Fruit fly (Drosophila melanogaster) whole organism, embryonic: ENCODE results near the gene orb.
A peak's percentile ranks its signal among the peaks of the same experiment; 100 is the strongest.

ENCODE experiments used
- BEAF-32 ChIP-seq: fragments of 200-800 bp; sonication (Bioruptor generic); optimal IDR thresholded peaks from 3 replicates; lab custom pipeline; 2017; ENCODE audit warnings: missing biosample characterization, missing genetic modification characterization, mild to moderate bottlenecking, moderate library complexity, missing genetic modification reagents
- CG10267 ChIP-seq: fragments of 200-800 bp; sonication (Bioruptor generic); optimal IDR thresholded peaks from 2 replicates; lab custom pipeline; 2018; ENCODE audit warnings: missing biosample characterization, mild to moderate bottlenecking, missing genetic modification characterization, moderate library complexity
- CG10543 ChIP-seq: fragments of 200-800 bp; sonication (Bioruptor generic); optimal IDR thresholded peaks from 3 replicates; lab custom pipeline; 2017; ENCODE audit warnings: missing biosample characterization, mild to moderate bottlenecking, missing genetic modification characterization, moderate library complexity
- CG11093 ChIP-seq: fragments of 200-800 bp; sonication (Bioruptor generic); IDR thresholded peaks from 3 replicates; pipeline ENCODE4 v1.3.6; 2022; ENCODE audit warnings: missing biosample characterization, missing genetic modification characterization
- CG11456 ChIP-seq: fragments of 200-800 bp; sonication (Bioruptor generic); IDR thresholded peaks from 3 replicates; pipeline ENCODE4 v1.3.6; 2022; ENCODE audit warnings: missing biosample characterization, missing genetic modification characterization
- CG11504 ChIP-seq: fragments of 200-800 bp; sonication (Bioruptor generic); optimal IDR thresholded peaks from 3 replicates; lab custom pipeline; 2019; ENCODE audit warnings: missing biosample characterization, mild to moderate bottlenecking, missing genetic modification characterization, moderate library complexity
- CG11560 ChIP-seq: fragments of 200-800 bp; sonication (Bioruptor generic); IDR thresholded peaks from 3 replicates; pipeline ENCODE4 v1.3.6; 2022; ENCODE audit warnings: missing biosample characterization, missing genetic modification characterization
- CG1233 ChIP-seq: fragments of 200-800 bp; sonication (Bioruptor generic); optimal IDR thresholded peaks from 4 replicates; lab custom pipeline; 2018; ENCODE audit warnings: missing biosample characterization, mild to moderate bottlenecking, missing genetic modification characterization
- CG12769 ChIP-seq: fragments of 200-800 bp; sonication (Bioruptor generic); optimal IDR thresholded peaks from 2 replicates; lab custom pipeline; 2019; ENCODE audit warnings: missing biosample characterization, mild to moderate bottlenecking, missing genetic modification characterization, moderate library complexity
- CG14710 ChIP-seq: fragments of 200-800 bp; sonication (Bioruptor generic); optimal IDR thresholded peaks from 3 replicates; lab custom pipeline; 2019; ENCODE audit warnings: missing biosample characterization, mild to moderate bottlenecking, missing genetic modification characterization, moderate library complexity
- CG15011 ChIP-seq: fragments of 200-800 bp; sonication (Bioruptor generic); optimal IDR thresholded peaks from 3 replicates; lab custom pipeline; 2018; ENCODE audit warnings: missing biosample characterization, mild to moderate bottlenecking, missing genetic modification characterization
- CG15479 ChIP-seq: fragments of 200-800 bp; sonication (Bioruptor generic); optimal IDR thresholded peaks from 3 replicates; lab custom pipeline; 2019; ENCODE audit warnings: missing biosample characterization, mild to moderate bottlenecking, missing genetic modification characterization, moderate library complexity
- CG15696 ChIP-seq: fragments of 200-800 bp; sonication (Bioruptor generic); optimal IDR thresholded peaks from 2 replicates; lab custom pipeline; 2019; ENCODE audit warnings: missing biosample characterization, mild to moderate bottlenecking, missing genetic modification characterization, moderate library complexity
- CG16779 ChIP-seq: fragments of 200-800 bp; sonication (Bioruptor generic); IDR thresholded peaks from 2 replicates; pipeline ENCODE4 v1.3.6; 2022; ENCODE audit warnings: missing biosample characterization, missing genetic modification characterization
- CG16813 ChIP-seq: fragments of 200-800 bp; sonication (Bioruptor generic); IDR thresholded peaks from 3 replicates; pipeline ENCODE4 v1.3.6; 2022; ENCODE audit warnings: missing biosample characterization, missing genetic modification characterization; ENCODE audit not compliant: partially characterized antibody
- CG17912 ChIP-seq: fragments of 200-800 bp; sonication (Bioruptor generic); optimal IDR thresholded peaks from 2 replicates; lab custom pipeline; 2018; ENCODE audit warnings: missing biosample characterization, mild to moderate bottlenecking, missing genetic modification characterization
- CG31365 ChIP-seq: fragments of 200-800 bp; sonication (Bioruptor generic); optimal IDR thresholded peaks from 2 replicates; lab custom pipeline; 2018; ENCODE audit warnings: missing biosample characterization, mild to moderate bottlenecking, missing genetic modification characterization
- CG43689 ChIP-seq: fragments of 200-800 bp; sonication (Bioruptor generic); IDR thresholded peaks from 2 replicates; pipeline ENCODE4 v1.3.6; 2022; ENCODE audit warnings: missing biosample characterization, missing genetic modification characterization
- CG4707 ChIP-seq: fragments of 200-800 bp; sonication (Bioruptor generic); optimal IDR thresholded peaks from 2 replicates; lab custom pipeline; 2018; ENCODE audit warnings: missing biosample characterization, mild to moderate bottlenecking, missing genetic modification characterization, moderate library complexity
- CG6813 ChIP-seq: fragments of 200-800 bp; sonication (Bioruptor generic); optimal IDR thresholded peaks from 2 replicates; lab custom pipeline; 2017; ENCODE audit warnings: missing biosample characterization, missing genetic modification characterization, mild to moderate bottlenecking, moderate library complexity, missing genetic modification reagents
- CG8290 ChIP-seq, 3 experiments: fragments of 200-800 bp; sonication (Bioruptor generic); optimal IDR thresholded peaks; 2 replicates each; lab custom pipeline; 2016 to 2019; ENCODE audit warnings: missing biosample characterization in 3 of 3, missing genetic modification characterization in 3 of 3, mild to moderate bottlenecking in 2 of 3, moderate library complexity in 1 of 3
- CG9876 ChIP-seq: fragments of 200-800 bp; sonication (Bioruptor generic); optimal IDR thresholded peaks from 2 replicates; lab custom pipeline; 2016; ENCODE audit warnings: missing biosample characterization, missing genetic modification characterization
- CG9932 ChIP-seq: fragments of 200-800 bp; sonication (Bioruptor generic); IDR thresholded peaks from 2 replicates; pipeline ENCODE4 v1.3.6; 2022; ENCODE audit warnings: missing biosample characterization, missing genetic modification characterization
- Dfd ChIP-seq, 2 experiments: fragments of >200 bp; optimal IDR thresholded peaks; 2 replicates each; lab custom pipeline; 2017; ENCODE audit warnings: missing biosample characterization in 2 of 2, missing genetic modification characterization in 2 of 2
- Dref ChIP-seq: fragments of 200-800 bp; sonication (Bioruptor generic); IDR thresholded peaks from 2 replicates; pipeline ENCODE4 v1.3.6; 2022; ENCODE audit warnings: missing biosample characterization, missing genetic modification characterization
- Ets65A ChIP-seq: fragments of 200-800 bp; sonication (Bioruptor generic); peaks from one replicate; lab custom pipeline; 2016; ENCODE audit warnings: missing biosample characterization, missing genetic modification characterization
- Fer1 ChIP-seq: fragments of 200-800 bp; sonication (Bioruptor generic); optimal IDR thresholded peaks from 2 replicates; lab custom pipeline; 2017; ENCODE audit warnings: missing biosample characterization, mild to moderate bottlenecking, missing genetic modification characterization
- Hand ChIP-seq: fragments of 200-800 bp; sonication (Bioruptor generic); optimal IDR thresholded peaks from 2 replicates; lab custom pipeline; 2017; ENCODE audit warnings: mild to moderate bottlenecking, missing biosample characterization, missing genetic modification reagents, missing genetic modification characterization
- Hr39 ChIP-seq: fragments of >200 bp; optimal IDR thresholded peaks from 2 replicates; lab custom pipeline; 2017
- Nf-YA ChIP-seq: fragments of 200-800 bp; sonication (Bioruptor generic); IDR thresholded peaks from 2 replicates; pipeline ENCODE4 v1.3.6; 2022; ENCODE audit warnings: missing biosample characterization, missing genetic modification characterization
- amos ChIP-seq: fragments of 200-800 bp; sonication (Bioruptor generic); IDR thresholded peaks from 2 replicates; pipeline ENCODE4 v1.3.6; 2022; ENCODE audit warnings: missing biosample characterization, missing genetic modification characterization; ENCODE audit not compliant: partially characterized antibody
- aop ChIP-seq: fragments of 200-800 bp; sonication (Bioruptor generic); IDR thresholded peaks from 2 replicates; pipeline ENCODE4 v1.3.6; 2022; ENCODE audit warnings: missing biosample characterization, missing genetic modification characterization
- br ChIP-seq: fragments of >200 bp; optimal IDR thresholded peaks from 2 replicates; lab custom pipeline; 2017
- cad ChIP-seq: fragments of >200 bp; optimal IDR thresholded peaks from 2 replicates; lab custom pipeline; 2017; ENCODE audit warnings: missing biosample characterization, missing genetic modification characterization
- cato ChIP-seq: fragments of 200-800 bp; sonication (Bioruptor generic); optimal IDR thresholded peaks from 2 replicates; lab custom pipeline; 2016; ENCODE audit warnings: missing biosample characterization, missing genetic modification characterization, borderline replicate concordance
- chn ChIP-seq: fragments of 200-800 bp; sonication (Bioruptor generic); optimal IDR thresholded peaks from 2 replicates; lab custom pipeline; 2016; ENCODE audit warnings: missing biosample characterization, missing genetic modification characterization
- ci ChIP-seq: fragments of 200-800 bp; sonication (Bioruptor generic); IDR thresholded peaks from 3 replicates; pipeline ENCODE4 v1.3.6; 2022; ENCODE audit warnings: missing biosample characterization, missing genetic modification characterization
- dmrt11E ChIP-seq: fragments of 200-800 bp; sonication (Bioruptor generic); optimal IDR thresholded peaks from 3 replicates; lab custom pipeline; 2018; ENCODE audit warnings: missing biosample characterization, mild to moderate bottlenecking, missing genetic modification characterization, moderate library complexity
- gsb ChIP-seq: fragments of 200-800 bp; sonication (Bioruptor generic); IDR thresholded peaks from 2 replicates; pipeline ENCODE4 v1.3.6; 2022; ENCODE audit warnings: missing biosample characterization, missing genetic modification characterization
- hbn ChIP-seq: fragments of 200-800 bp; sonication (Bioruptor generic); IDR thresholded peaks from 2 replicates; pipeline ENCODE4 v1.3.6; 2022; ENCODE audit warnings: missing biosample characterization, missing genetic modification characterization; ENCODE audit not compliant: partially characterized antibody
- mirr ChIP-seq: fragments of 200-800 bp; sonication (Bioruptor generic); optimal IDR thresholded peaks from 3 replicates; lab custom pipeline; 2018; ENCODE audit warnings: missing biosample characterization, mild to moderate bottlenecking, missing genetic modification characterization
- org-1 ChIP-seq: fragments of 200-800 bp; sonication (Bioruptor generic); optimal IDR thresholded peaks from 2 replicates; lab custom pipeline; 2017; ENCODE audit warnings: missing biosample characterization, missing genetic modification characterization
- pho ChIP-seq: fragments of 200-800 bp; sonication (Bioruptor generic); optimal IDR thresholded peaks from 2 replicates; lab custom pipeline; 2016; ENCODE audit warnings: missing biosample characterization, missing genetic modification characterization
- sens ChIP-seq: fragments of 200-800 bp; sonication (Bioruptor generic); peaks from one replicate; lab custom pipeline; 2016; ENCODE audit warnings: missing biosample characterization, missing genetic modification characterization
- sens-2 ChIP-seq: fragments of 200-800 bp; sonication (Bioruptor generic); IDR thresholded peaks from 2 replicates; pipeline ENCODE4 v1.3.6; 2022; ENCODE audit warnings: missing biosample characterization, missing genetic modification characterization
- sisA ChIP-seq: fragments of 200-800 bp; sonication (Bioruptor generic); IDR thresholded peaks from 2 replicates; pipeline ENCODE4 v1.3.6; 2022; ENCODE audit warnings: missing biosample characterization, missing genetic modification characterization
- slp2 ChIP-seq: fragments of 200-800 bp; sonication (Bioruptor generic); optimal IDR thresholded peaks from 2 replicates; lab custom pipeline; 2016; ENCODE audit warnings: missing biosample characterization, missing genetic modification characterization
- sob ChIP-seq: fragments of 200-800 bp; sonication (Bioruptor generic); IDR thresholded peaks from 2 replicates; pipeline ENCODE4 v1.3.6; 2022; ENCODE audit warnings: missing biosample characterization, missing genetic modification characterization
- tio ChIP-seq: fragments of 200-800 bp; sonication (Bioruptor generic); optimal IDR thresholded peaks from 2 replicates; lab custom pipeline; 2017; ENCODE audit warnings: missing biosample characterization, missing genetic modification characterization, inconsistent platforms
- yki ChIP-seq: fragments of >200 bp; optimal IDR thresholded peaks from 3 replicates; lab custom pipeline; 2018
- z ChIP-seq: fragments of 200-800 bp; sonication (Bioruptor generic); IDR thresholded peaks from 3 replicates; pipeline ENCODE4 v1.3.6; 2022; ENCODE audit warnings: missing biosample characterization, missing genetic modification characterization

Gene orb

DNA sequence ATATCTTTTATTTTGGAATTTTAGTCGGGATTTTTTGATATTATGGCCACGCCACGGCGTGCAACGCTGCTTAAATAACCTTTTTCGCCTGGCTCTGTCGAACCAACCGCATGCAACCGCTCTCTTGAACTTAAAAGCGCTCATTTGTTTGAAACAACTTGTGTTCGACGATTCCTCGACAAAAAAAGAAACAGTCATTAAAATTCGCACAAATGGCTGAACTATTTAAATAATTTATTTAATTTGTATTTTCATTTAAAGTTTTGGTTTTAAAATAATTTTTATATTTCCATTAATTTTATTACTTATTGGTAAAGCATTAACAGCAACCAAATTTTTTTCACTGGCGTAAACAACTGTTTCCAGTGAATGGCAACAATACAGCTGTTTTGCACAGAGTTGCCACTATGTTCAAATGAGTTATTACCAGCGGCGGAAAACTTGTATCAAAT lies at the start of gene orb, which contains the start of gene Cdc16 (continued):
- TF ChIP-seq BEAF-32 (GFP tag; lab: Kevin White, UChicago) (peak; percentile 21), aop (peak; percentile 79), pho (GFP tag; lab: Kevin White, UChicago) (peak; percentile 58), CG6813 (GFP tag; lab: Kevin White, UChicago) (peak; percentile 83), CG10267 (tag; lab: Kevin White, UChicago) (peak; percentile 88), amos (GFP tag; lab: Robert Waterston, UW) (no peak), CG16779 (GFP tag; lab: Robert Waterston, UW) (peak; percentile 86), Ets65A (peak; percentile 96), sisA (GFP tag; lab: Robert Waterston, UW) (peak; percentile 92), CG1233 (GFP tag; lab: Kevin White, UChicago) (peak; percentile 90), chn (GFP tag; lab: Kevin White, UChicago) (peak; percentile 76), sob (GFP tag; lab: Robert Waterston, UW) (peak; percentile 96), Nf-YA (GFP tag; lab: Robert Waterston, UW) (peak; percentile 71), mirr (GFP tag; lab: Kevin White, UChicago) (peak; percentile 55), sens (GFP tag; lab: Kevin White, UChicago) (peak; percentile 96), CG12769 (tag; lab: Kevin White, UChicago) (peak; percentile 86), Hr39 (lab: Kevin White, UChicago) (no peak), CG9932 (GFP tag; lab: Robert Waterston, UW) (peak; percentile 95), CG8290 (GFP tag; optimal IDR thresholded peaks at IDR 0.05; lab: Kevin White, UChicago) (peak; percentile 73), CG8290 (tag; optimal IDR thresholded peaks at IDR 0.05; lab: Kevin White, UChicago) (peak in 1 of 2 experiments; percentile 87), z (GFP tag; lab: Robert Waterston, UW) (no peak), hbn (no peak; the same call in 1 of the 2 replicates), slp2 (GFP tag; lab: Kevin White, UChicago) (peak; percentile 64), Dfd (GFP tag; optimal IDR thresholded peaks at IDR 0.05; lab: Kevin White, UChicago) (no peak), CG15479 (no peak), CG43689 (GFP tag; lab: Robert Waterston, UW) (peak; percentile 70), org-1 (GFP tag; lab: Kevin White, UChicago) (peak; percentile 76), gsb (peak; percentile 58), Hand (GFP tag; lab: Kevin White, UChicago) (peak; percentile 78), CG15011 (GFP tag; lab: Kevin White, UChicago) (peak; percentile 80), sens-2 (GFP tag; lab: Robert Waterston, UW) (peak; percentile 32; the same call in 1 of the 2 replicates), yki (lab: Kevin White, UChicago) (no peak), Dref (peak; percentile 43), CG4707 (GFP tag; lab: Kevin White, UChicago) (peak; percentile 73), CG16813 (GFP tag; lab: Robert Waterston, UW) (no peak), CG11093 (GFP tag; lab: Robert Waterston, UW) (peak; percentile 66; the same call in 2 of the 3 replicates), CG11560 (peak; percentile 61; the same call in 2 of the 3 replicates), tio (GFP tag; lab: Kevin White, UChicago) (peak; percentile 86), CG17912 (GFP tag; lab: Kevin White, UChicago) (peak; percentile 47), CG15696 (tag; lab: Kevin White, UChicago) (peak; percentile 79), br (no peak), dmrt11E (tag; lab: Kevin White, UChicago) (peak; percentile 89), cato (GFP tag; lab: Kevin White, UChicago) (peak; percentile 77), ci (GFP tag; lab: Robert Waterston, UW) (peak; percentile 93), CG14710 (tag; lab: Kevin White, UChicago) (peak; percentile 91), CG31365 (tag; lab: Kevin White, UChicago) (peak; percentile 46), Fer1 (GFP tag; lab: Kevin White, UChicago) (peak; percentile 94), CG11504 (tag; lab: Kevin White, UChicago) (peak; percentile 92), CG10543 (GFP tag; lab: Kevin White, UChicago) (peak; percentile 83), CG9876 (GFP tag; lab: Kevin White, UChicago) (peak; percentile 47), CG11456 (peak; percentile 94), cad (GFP tag; lab: Kevin White, UChicago) (no peak)
